Worm (Caenorhabditis elegans): ENCODE data around the gene F54D5.4.

The F54D5.4 gene

ce11 chrII:11591558-11591957, 21.9 kb downstream of the F54D5.4 start:
- TF ChIP-seq ref-1 (GFP tag; conservative IDR thresholded peaks at IDR 0.05) (no peak), ztf-23 (GFP tag; IDR thresholded peaks at IDR 0.05) (no peak), med-1 (GFP tag; optimal IDR thresholded peaks at IDR 0.05; ENCODE audit: insufficient read depth) (no peak), ztf-29 (GFP tag; IDR thresholded peaks at IDR 0.05) (no peak), flt-1 (GFP tag; IDR thresholded peaks at IDR 0.05) (no peak), cog-1 (tag; optimal IDR thresholded peaks at IDR 0.05) (no peak), tab-1 (GFP tag; IDR thresholded peaks at IDR 0.05) (no peak), T22C8.4 (GFP tag; IDR thresholded peaks at IDR 0.05) (no peak), klf-2 (GFP tag; conservative IDR thresholded peaks at IDR 0.05) (no peak)

ce11 chrII:11592023-11592422, 22.4 kb downstream of the F54D5.4 start, which contains the start of gene F07A11.1:
Gene F07A11.1 (minus strand): TSS chrII:11592123.
- no peak for TF ChIP-seq tab-1 (GFP tag; IDR thresholded peaks at IDR 0.05)
- no peak for TF ChIP-seq cog-1 (tag; optimal IDR thresholded peaks at IDR 0.05)
- TF ChIP-seq flt-1 (GFP tag; IDR thresholded peaks at IDR 0.05), result no peak
- no peak for TF ChIP-seq ztf-29 (GFP tag; IDR thresholded peaks at IDR 0.05)
- no peak for TF ChIP-seq T22C8.4 (GFP tag; IDR thresholded peaks at IDR 0.05)
- no peak for TF ChIP-seq ztf-23 (GFP tag; IDR thresholded peaks at IDR 0.05)
- TF ChIP-seq med-1 (GFP tag; optimal IDR thresholded peaks at IDR 0.05; ENCODE audit: insufficient read depth), result no peak
- no peak for TF ChIP-seq klf-2 (GFP tag; conservative IDR thresholded peaks at IDR 0.05)

- no peak for TF ChIP-seq cog-1 (tag; optimal IDR thresholded peaks at IDR 0.05)
- TF ChIP-seq ztf-23 (GFP tag; IDR thresholded peaks at IDR 0.05), result no peak
- TF ChIP-seq tab-1 (GFP tag; IDR thresholded peaks at IDR 0.05), result no peak
- TF ChIP-seq flt-1 (GFP tag; IDR thresholded peaks at IDR 0.05), result no peak
- no peak for TF ChIP-seq T22C8.4 (GFP tag; IDR thresholded peaks at IDR 0.05)
- TF ChIP-seq ztf-29 (GFP tag; IDR thresholded peaks at IDR 0.05), result no peak
- no peak for TF ChIP-seq klf-2 (GFP tag; conservative IDR thresholded peaks at IDR 0.05)
- no peak for TF ChIP-seq ref-1 (GFP tag; conservative IDR thresholded peaks at IDR 0.05)
- TF ChIP-seq med-1 (GFP tag; optimal IDR thresholded peaks at IDR 0.05; ENCODE audit: insufficient read depth), result no peak
These were observed 25.9 kb downstream of the F54D5.4 start, which contains the start of gene gfat-1 for ce11 chrII:11595368-11595996. Gene gfat-1 (minus strand): TSS chrII:11595418.

ce11 chrII:11596157-11596740, 26.6 kb downstream of the F54D5.4 start:
- TF ChIP-seq T22C8.4 (GFP tag; IDR thresholded peaks at IDR 0.05) (no peak), tab-1 (GFP tag; IDR thresholded peaks at IDR 0.05) (no peak), cog-1 (tag; optimal IDR thresholded peaks at IDR 0.05) (no peak), ref-1 (GFP tag; conservative IDR thresholded peaks at IDR 0.05) (no peak), flt-1 (GFP tag; IDR thresholded peaks at IDR 0.05) (no peak), ztf-23 (GFP tag; IDR thresholded peaks at IDR 0.05) (no peak), klf-2 (GFP tag; conservative IDR thresholded peaks at IDR 0.05) (no peak), med-1 (GFP tag; optimal IDR thresholded peaks at IDR 0.05; ENCODE audit: insufficient read depth) (no peak), ztf-29 (GFP tag; IDR thresholded peaks at IDR 0.05) (no peak)

- TF ChIP-seq T22C8.4 (GFP tag; IDR thresholded peaks at IDR 0.05), result no peak
- no peak for TF ChIP-seq med-1 (GFP tag; optimal IDR thresholded peaks at IDR 0.05; ENCODE audit: insufficient read depth)
- TF ChIP-seq tab-1 (GFP tag; IDR thresholded peaks at IDR 0.05), result no peak
- TF ChIP-seq ztf-23 (GFP tag; IDR thresholded peaks at IDR 0.05), result no peak
- TF ChIP-seq ref-1 (GFP tag; conservative IDR thresholded peaks at IDR 0.05), result no peak
- TF ChIP-seq flt-1 (GFP tag; IDR thresholded peaks at IDR 0.05), result no peak
- no peak for TF ChIP-seq cog-1 (tag; optimal IDR thresholded peaks at IDR 0.05)
- no peak for TF ChIP-seq klf-2 (GFP tag; conservative IDR thresholded peaks at IDR 0.05)
- TF ChIP-seq ztf-29 (GFP tag; IDR thresholded peaks at IDR 0.05), result no peak
These were observed 30.1 kb downstream of the F54D5.4 start, which contains the start of gene npp-5 for ce11 chrII:11599751-11600150. Gene npp-5 (minus strand): TSS chrII:11599809.

- TF ChIP-seq ref-1 (GFP tag; conservative IDR thresholded peaks at IDR 0.05), result no peak
- TF ChIP-seq klf-2 (GFP tag; conservative IDR thresholded peaks at IDR 0.05), result no peak
- TF ChIP-seq cog-1 (tag; optimal IDR thresholded peaks at IDR 0.05), result no peak
- no peak for TF ChIP-seq ztf-29 (GFP tag; IDR thresholded peaks at IDR 0.05)
- TF ChIP-seq flt-1 (GFP tag; IDR thresholded peaks at IDR 0.05), result no peak
- no peak for TF ChIP-seq T22C8.4 (GFP tag; IDR thresholded peaks at IDR 0.05)
These were observed 31.1 kb downstream of the F54D5.4 start, which contains the start of gene F07A11.4 for ce11 chrII:11600711-11601110. Gene F07A11.4 (plus strand): TSS chrII:11601011.

ce11 chrII:11602387-11602960, 32.9 kb downstream of the F54D5.4 start:
- TF ChIP-seq flt-1 (GFP tag; IDR thresholded peaks at IDR 0.05) (no peak), ztf-23 (GFP tag; IDR thresholded peaks at IDR 0.05) (no peak), cog-1 (tag; optimal IDR thresholded peaks at IDR 0.05) (no peak), tab-1 (GFP tag; IDR thresholded peaks at IDR 0.05) (no peak), med-1 (GFP tag; optimal IDR thresholded peaks at IDR 0.05; ENCODE audit: insufficient read depth) (no peak), ztf-29 (GFP tag; IDR thresholded peaks at IDR 0.05) (no peak), T22C8.4 (GFP tag; IDR thresholded peaks at IDR 0.05) (no peak), ref-1 (GFP tag; conservative IDR thresholded peaks at IDR 0.05) (no peak), klf-2 (GFP tag; conservative IDR thresholded peaks at IDR 0.05) (no peak)

- TF ChIP-seq tab-1 (GFP tag; IDR thresholded peaks at IDR 0.05), result no peak
- TF ChIP-seq med-1 (GFP tag; optimal IDR thresholded peaks at IDR 0.05; ENCODE audit: insufficient read depth), result no peak
- TF ChIP-seq ztf-29 (GFP tag; IDR thresholded peaks at IDR 0.05), result no peak
- no peak for TF ChIP-seq cog-1 (tag; optimal IDR thresholded peaks at IDR 0.05)
- no peak for TF ChIP-seq klf-2 (GFP tag; conservative IDR thresholded peaks at IDR 0.05)
- no peak for TF ChIP-seq T22C8.4 (GFP tag; IDR thresholded peaks at IDR 0.05)
These were observed 35.0 kb downstream of the F54D5.4 start for ce11 chrII:11604613-11605012.

ce11 chrII:11611462-11611861, 41.8 kb downstream of the F54D5.4 start:
- TF ChIP-seq T22C8.4 (GFP tag; IDR thresholded peaks at IDR 0.05) (no peak), ztf-23 (GFP tag; IDR thresholded peaks at IDR 0.05) (no peak), tab-1 (GFP tag; IDR thresholded peaks at IDR 0.05) (no peak), flt-1 (GFP tag; IDR thresholded peaks at IDR 0.05) (no peak), ref-1 (GFP tag; conservative IDR thresholded peaks at IDR 0.05) (no peak), ztf-29 (GFP tag; IDR thresholded peaks at IDR 0.05) (no peak), cog-1 (tag; optimal IDR thresholded peaks at IDR 0.05) (no peak), med-1 (GFP tag; optimal IDR thresholded peaks at IDR 0.05; ENCODE audit: insufficient read depth) (no peak), klf-2 (GFP tag; conservative IDR thresholded peaks at IDR 0.05) (no peak)

All from whole organism, midembryonic.